Fruit fly (Drosophila melanogaster) whole organism, embryonic: ENCODE data around the gene CG15534.

Experiments
- Atf3 ChIP-seq: fragments of 200-800 bp; sonication (Bioruptor generic); optimal IDR thresholded peaks from 3 replicates; lab custom pipeline; 2016; ENCODE audit warnings: missing biosample characterization, missing genetic modification characterization
- B-H1 ChIP-seq: fragments of 200-800 bp; sonication (Bioruptor generic); IDR thresholded peaks from 3 replicates; pipeline ENCODE4 v1.3.6; 2022; ENCODE audit warnings: missing biosample characterization, missing genetic modification characterization
- Bgb ChIP-seq: fragments of 200-800 bp; sonication (Bioruptor generic); IDR thresholded peaks from 2 replicates; pipeline ENCODE4 v1.3.6; 2022; ENCODE audit warnings: missing biosample characterization, missing genetic modification characterization; ENCODE audit not compliant: partially characterized antibody
- CG10959 ChIP-seq: fragments of 200-800 bp; sonication (Bioruptor generic); IDR thresholded peaks from 2 replicates; pipeline ENCODE4 v1.3.6; 2022; ENCODE audit warnings: missing biosample characterization, missing genetic modification characterization
- CG11247 ChIP-seq: fragments of 200-800 bp; sonication (Bioruptor generic); IDR thresholded peaks from 2 replicates; pipeline ENCODE4 v1.3.6; 2022; ENCODE audit warnings: missing biosample characterization, missing genetic modification characterization
- CG11504 ChIP-seq: fragments of 200-800 bp; sonication (Bioruptor generic); optimal IDR thresholded peaks from 3 replicates; lab custom pipeline; 2019; ENCODE audit warnings: missing biosample characterization, mild to moderate bottlenecking, missing genetic modification characterization, moderate library complexity
- CG11723 ChIP-seq: fragments of 200-800 bp; sonication (Bioruptor generic); optimal IDR thresholded peaks from 2 replicates; lab custom pipeline; 2017; ENCODE audit warnings: missing biosample characterization, mild to moderate bottlenecking, missing genetic modification characterization
- CG12104 ChIP-seq: fragments of 200-800 bp; sonication (Bioruptor generic); optimal IDR thresholded peaks from 3 replicates; lab custom pipeline; 2016; ENCODE audit warnings: missing biosample characterization, missing genetic modification characterization
- CG12659 ChIP-seq: fragments of 200-800 bp; sonication (Bioruptor generic); optimal IDR thresholded peaks from 3 replicates; lab custom pipeline; 2017; ENCODE audit warnings: mild to moderate bottlenecking, missing biosample characterization, missing genetic modification reagents, missing genetic modification characterization
- CG12942 ChIP-seq: fragments of 200-800 bp; sonication (Bioruptor generic); optimal IDR thresholded peaks from 3 replicates; lab custom pipeline; 2016; ENCODE audit warnings: missing biosample characterization, missing genetic modification characterization
- CG13775 ChIP-seq: fragments of 200-800 bp; sonication (Bioruptor generic); optimal IDR thresholded peaks from 3 replicates; lab custom pipeline; 2017; ENCODE audit warnings: missing biosample characterization, mild to moderate bottlenecking, missing genetic modification characterization
- CG14050 ChIP-seq: fragments of 200-800 bp; sonication (Bioruptor generic); IDR thresholded peaks from 3 replicates; pipeline ENCODE4 v1.3.6; 2022; ENCODE audit warnings: missing biosample characterization, missing genetic modification characterization
- CG14860 ChIP-seq: fragments of 200-800 bp; sonication (Bioruptor generic); IDR thresholded peaks from 3 replicates; pipeline ENCODE4 v1.3.6; 2022; ENCODE audit warnings: missing biosample characterization, missing genetic modification characterization; ENCODE audit not compliant: partially characterized antibody
- CG15073 ChIP-seq: fragments of 200-800 bp; sonication (Bioruptor generic); optimal IDR thresholded peaks from 2 replicates; lab custom pipeline; 2016; ENCODE audit warnings: missing biosample characterization, missing genetic modification characterization
- CG17361 ChIP-seq: fragments of 200-800 bp; sonication (Bioruptor generic); IDR thresholded peaks from 3 replicates; pipeline ENCODE4 v1.3.6; 2022; ENCODE audit warnings: missing biosample characterization, missing genetic modification characterization
- CG1792 ChIP-seq: fragments of 200-800 bp; sonication (Bioruptor generic); optimal IDR thresholded peaks from 2 replicates; lab custom pipeline; 2016; ENCODE audit warnings: missing biosample characterization, missing genetic modification characterization
- CG18764 ChIP-seq: fragments of 200-800 bp; sonication (Bioruptor generic); optimal IDR thresholded peaks from 3 replicates; lab custom pipeline; 2016; ENCODE audit warnings: missing biosample characterization, missing genetic modification characterization
- CG32532 ChIP-seq: fragments of 200-800 bp; sonication (Bioruptor generic); IDR thresholded peaks from 2 replicates; pipeline ENCODE4 v1.3.6; 2022; ENCODE audit warnings: missing biosample characterization, missing genetic modification characterization
- CG34422 ChIP-seq: fragments of 200-800 bp; sonication (Bioruptor generic); IDR thresholded peaks from 3 replicates; pipeline ENCODE4 v1.3.6; 2022; ENCODE audit warnings: missing biosample characterization, missing genetic modification characterization
- CG4360 ChIP-seq: fragments of 200-800 bp; sonication (Bioruptor generic); IDR thresholded peaks from 2 replicates; pipeline ENCODE4 v1.3.6; 2022; ENCODE audit warnings: missing biosample characterization, missing genetic modification characterization
- CG5245 ChIP-seq: fragments of 200-800 bp; sonication (Bioruptor generic); optimal IDR thresholded peaks from 3 replicates; lab custom pipeline; 2016; ENCODE audit warnings: missing biosample characterization, missing genetic modification characterization
- CG6254 ChIP-seq: fragments of 200-800 bp; sonication (Bioruptor generic); optimal IDR thresholded peaks from 3 replicates; lab custom pipeline; 2017; ENCODE audit warnings: mild to moderate bottlenecking, missing biosample characterization, missing genetic modification reagents, missing genetic modification characterization
- CG7357 ChIP-seq: fragments of 200-800 bp; sonication (Bioruptor generic); IDR thresholded peaks from 3 replicates; pipeline ENCODE4 v1.3.6; 2022; ENCODE audit warnings: missing biosample characterization, missing genetic modification characterization
- CG7928 ChIP-seq: fragments of 200-800 bp; sonication (Bioruptor generic); optimal IDR thresholded peaks from 2 replicates; lab custom pipeline; 2017; ENCODE audit warnings: missing biosample characterization, mild to moderate bottlenecking, missing genetic modification characterization
- CG8944 ChIP-seq: fragments of 200-800 bp; sonication (Bioruptor generic); optimal IDR thresholded peaks from 3 replicates; lab custom pipeline; 2016; ENCODE audit warnings: missing biosample characterization, missing genetic modification characterization
- CG9876 ChIP-seq: fragments of 200-800 bp; sonication (Bioruptor generic); optimal IDR thresholded peaks from 2 replicates; lab custom pipeline; 2016; ENCODE audit warnings: missing biosample characterization, missing genetic modification characterization
- CTCF ChIP-seq: fragments of 200-800 bp; sonication (Bioruptor generic); optimal IDR thresholded peaks from 2 replicates; lab custom pipeline; 2017; ENCODE audit warnings: missing biosample characterization, mild to moderate bottlenecking, missing genetic modification characterization, moderate library complexity
- CoRest ChIP-seq: fragments of 200-800 bp; sonication (Bioruptor generic); optimal IDR thresholded peaks from 3 replicates; lab custom pipeline; 2018; ENCODE audit warnings: missing biosample characterization, mild to moderate bottlenecking, missing genetic modification characterization, moderate library complexity
- Dref ChIP-seq: fragments of 200-800 bp; sonication (Bioruptor generic); IDR thresholded peaks from 2 replicates; pipeline ENCODE4 v1.3.6; 2022; ENCODE audit warnings: missing biosample characterization, missing genetic modification characterization
- ERR ChIP-seq: fragments of 200-800 bp; sonication (Bioruptor generic); optimal IDR thresholded peaks from 2 replicates; lab custom pipeline; 2016; ENCODE audit warnings: missing biosample characterization, missing genetic modification characterization
- Eip74EF ChIP-seq, 2 experiments: fragments of 200-800 bp in 1 of 2; fragments of >200 bp in 1 of 2; sonication (Bioruptor generic) in 1 of 2; optimal IDR thresholded peaks; 2 replicates each; lab custom pipeline; 2017 to 2019; ENCODE audit warnings: missing biosample characterization in 2 of 2, missing genetic modification characterization in 2 of 2, mild to moderate bottlenecking in 1 of 2, moderate library complexity in 1 of 2
- Gug ChIP-seq: fragments of 200-800 bp; sonication (Bioruptor generic); IDR thresholded peaks from 4 replicates; pipeline ENCODE4 v1.3.6; 2022; ENCODE audit warnings: missing biosample characterization, missing genetic modification characterization
- Hr39 ChIP-seq: fragments of >200 bp; optimal IDR thresholded peaks from 2 replicates; lab custom pipeline; 2017
- MTF-1 ChIP-seq: fragments of 200-800 bp; sonication (Bioruptor generic); optimal IDR thresholded peaks from 2 replicates; lab custom pipeline; 2018; ENCODE audit warnings: missing biosample characterization, mild to moderate bottlenecking, missing genetic modification characterization, borderline replicate concordance
- Mad ChIP-seq: fragments of 200-800 bp; sonication (Bioruptor generic); optimal IDR thresholded peaks from 2 replicates; lab custom pipeline; 2016; ENCODE audit warnings: missing biosample characterization, missing genetic modification characterization
- NFAT ChIP-seq: fragments of 200-800 bp; sonication (Bioruptor generic); IDR thresholded peaks from 2 replicates; pipeline ENCODE4 v1.3.6; 2022; ENCODE audit warnings: missing biosample characterization, missing genetic modification characterization
- Ptx1 ChIP-seq: fragments of 200-800 bp; sonication (Bioruptor generic); IDR thresholded peaks from 2 replicates; pipeline ENCODE4 v1.3.6; 2022; ENCODE audit warnings: missing biosample characterization, missing genetic modification characterization
- Six4 ChIP-seq: fragments of 200-800 bp; sonication (Bioruptor generic); optimal IDR thresholded peaks from 2 replicates; lab custom pipeline; 2016; ENCODE audit warnings: missing biosample characterization, missing genetic modification characterization
- TFAM ChIP-seq: fragments of 200-800 bp; sonication (Bioruptor generic); optimal IDR thresholded peaks from 2 replicates; lab custom pipeline; 2017; ENCODE audit warnings: missing biosample characterization, missing genetic modification characterization, inconsistent platforms
- Xbp1 ChIP-seq: fragments of 200-800 bp; sonication (Bioruptor generic); optimal IDR thresholded peaks from 3 replicates; lab custom pipeline; 2016; ENCODE audit warnings: missing biosample characterization, mild to moderate bottlenecking, missing genetic modification characterization
- chm ChIP-seq: fragments of 200-800 bp; sonication (Bioruptor generic); IDR thresholded peaks from 2 replicates; pipeline ENCODE4 v1.3.6; 2022; ENCODE audit warnings: missing biosample characterization, missing genetic modification characterization
- ci ChIP-seq: fragments of 200-800 bp; sonication (Bioruptor generic); IDR thresholded peaks from 3 replicates; pipeline ENCODE4 v1.3.6; 2022; ENCODE audit warnings: missing biosample characterization, missing genetic modification characterization
- disco-r ChIP-seq: fragments of 200-800 bp; sonication (Bioruptor generic); optimal IDR thresholded peaks from 2 replicates; lab custom pipeline; 2016; ENCODE audit warnings: missing biosample characterization, missing genetic modification characterization
- emc ChIP-seq: fragments of 200-800 bp; sonication (Bioruptor generic); optimal IDR thresholded peaks from 2 replicates; lab custom pipeline; 2016; ENCODE audit warnings: missing biosample characterization, missing genetic modification characterization
- eve ChIP-seq, 2 experiments: fragments of >200 bp; optimal IDR thresholded peaks; 2 replicates each; lab custom pipeline; 2017; ENCODE audit warnings: missing biosample characterization in 2 of 2, missing genetic modification characterization in 2 of 2
- gcm ChIP-seq: fragments of 200-800 bp; sonication (Bioruptor generic); optimal IDR thresholded peaks from 2 replicates; lab custom pipeline; 2019; ENCODE audit warnings: missing biosample characterization, mild to moderate bottlenecking, missing genetic modification characterization, moderate library complexity
- gem ChIP-seq: fragments of 200-800 bp; sonication (Bioruptor generic); optimal IDR thresholded peaks from 2 replicates; lab custom pipeline; 2019; ENCODE audit warnings: missing biosample characterization, mild to moderate bottlenecking, missing genetic modification characterization, moderate library complexity
- lov ChIP-seq, 2 experiments: fragments of 200-800 bp in 1 of 2; fragments of >200 bp in 1 of 2; sonication (Bioruptor generic) in 1 of 2; IDR thresholded peaks in 1 of 2; optimal IDR thresholded peaks in 1 of 2; 2 replicates in 1 of 2; 3 replicates in 1 of 2; pipeline versions ENCODE4 v1.3.6 to Lab custom; 2017 to 2022; ENCODE audit warnings: missing biosample characterization in 1 of 2, missing genetic modification characterization in 1 of 2
- otp ChIP-seq: fragments of 200-800 bp; sonication (Bioruptor generic); IDR thresholded peaks from 3 replicates; pipeline ENCODE4, ENCODE4 v1.3.6; 2022; ENCODE audit warnings: missing biosample characterization, missing genetic modification characterization
- ranshi ChIP-seq: fragments of 200-800 bp; sonication (Bioruptor generic); IDR thresholded peaks from 2 replicates; pipeline ENCODE4 v1.3.6; 2022; ENCODE audit warnings: missing biosample characterization, missing genetic modification characterization
- sna ChIP-seq: fragments of 200-800 bp; sonication (Bioruptor generic); IDR thresholded peaks from 2 replicates; pipeline ENCODE4 v1.3.6; 2022; ENCODE audit warnings: missing biosample characterization, missing genetic modification characterization; ENCODE audit not compliant: partially characterized antibody

CG15534 gene

dm6 chr3R:30413795-30414194 lies 18.1 kb upstream of the CG15534 start (continued):
- TF ChIP-seq lov (optimal IDR thresholded peaks at IDR 0.05; lab: Kevin White, UChicago): no peak
- 0 out of 3 replicates have a peak, but pooled peaks have one; percentile 57 for TF ChIP-seq lov (GFP tag; IDR thresholded peaks at IDR 0.05; lab: Robert Waterston, UW)
- no peak for TF ChIP-seq disco-r
- peak; percentile 36 for TF ChIP-seq CoRest (tag; lab: Kevin White, UChicago)
- no peak for TF ChIP-seq Mad (GFP tag; lab: Kevin White, UChicago)
- peak; percentile 66 for TF ChIP-seq CG6254
- TF ChIP-seq ERR (GFP tag; lab: Kevin White, UChicago): no peak
- TF ChIP-seq ci (GFP tag; lab: Robert Waterston, UW): peak; percentile 88
- TF ChIP-seq CG7928 (GFP tag; lab: Kevin White, UChicago): no peak
- TF ChIP-seq CTCF: peak; percentile 2
- TF ChIP-seq Atf3: peak; percentile 37
- TF ChIP-seq Dref (GFP tag; lab: Robert Waterston, UW): no peak
- no peak for TF ChIP-seq emc
- TF ChIP-seq CG11504 (tag; lab: Kevin White, UChicago): peak; percentile 71
- TF ChIP-seq CG13775: no peak
- no peak for TF ChIP-seq CG9876 (GFP tag; lab: Kevin White, UChicago)
- TF ChIP-seq CG12942 (GFP tag; lab: Kevin White, UChicago): peak; percentile 28
- peak; percentile 8 for TF ChIP-seq CG1792 (GFP tag; lab: Kevin White, UChicago)
- TF ChIP-seq CG12104: peak; percentile 7
- peak; percentile 48 for TF ChIP-seq Xbp1 (GFP tag; lab: Kevin White, UChicago)
- TF ChIP-seq Six4 (GFP tag; lab: Kevin White, UChicago): peak; percentile 37
- peak; percentile 28; the same call in 1 of the 2 replicates for TF ChIP-seq CG11247
- peak; percentile 71; the same call in 2 of the 3 replicates for TF ChIP-seq otp (GFP tag; lab: Robert Waterston, UW)
- TF ChIP-seq CG7357 (GFP tag; lab: Robert Waterston, UW): peak; percentile 53; the same call in 1 of the 3 replicates
- 0 out of 4 replicates have a peak, but pooled peaks have one; percentile 1 for TF ChIP-seq Gug (GFP tag; lab: Robert Waterston, UW)
- TF ChIP-seq CG14050: no peak
- peak; percentile 44 for TF ChIP-seq CG5245 (GFP tag; lab: Kevin White, UChicago)
- TF ChIP-seq Bgb (GFP tag; lab: Robert Waterston, UW): no peak
- TF ChIP-seq eve (GFP tag; optimal IDR thresholded peaks at IDR 0.05; lab: Kevin White, UChicago): peak in 1 of 2 experiments; percentile 14
- 0 out of 2 replicates have a peak, but pooled peaks have one; percentile 19 for TF ChIP-seq CG4360 (GFP tag; lab: Robert Waterston, UW)
- TF ChIP-seq Hr39: no peak
- TF ChIP-seq CG18764 (GFP tag; lab: Kevin White, UChicago): peak; percentile 44
- 0 out of 2 replicates have a peak, but pooled peaks have one; percentile 29 for TF ChIP-seq NFAT
- peak; percentile 70 for TF ChIP-seq gem (tag; lab: Kevin White, UChicago)
- 0 out of 2 replicates have a peak, but pooled peaks have one; percentile 32 for TF ChIP-seq chm (GFP tag; lab: Robert Waterston, UW)
- no peak for TF ChIP-seq sna (GFP tag; lab: Robert Waterston, UW)
- TF ChIP-seq Eip74EF (GFP tag; optimal IDR thresholded peaks at IDR 0.05; lab: Kevin White, UChicago): peak in 1 of 2 experiments; percentile 29
- peak; percentile 20 for TF ChIP-seq CG12659 (GFP tag; lab: Kevin White, UChicago)
- TF ChIP-seq CG14860 (GFP tag; lab: Robert Waterston, UW): no peak
- TF ChIP-seq gcm (GFP tag; lab: Kevin White, UChicago): peak; percentile 32
- TF ChIP-seq Ptx1 (GFP tag; lab: Robert Waterston, UW): peak; percentile 59
- peak; percentile 39 for TF ChIP-seq CG8944
- TF ChIP-seq CG17361 (GFP tag; lab: Robert Waterston, UW): peak; percentile 50; the same call in 2 of the 3 replicates
- peak; percentile 42; the same call in 1 of the 2 replicates for TF ChIP-seq CG32532 (GFP tag; lab: Robert Waterston, UW)
- no peak for TF ChIP-seq TFAM (GFP tag; lab: Kevin White, UChicago)
- TF ChIP-seq CG10959 (GFP tag; lab: Robert Waterston, UW): peak; percentile 32; the same call in 1 of the 2 replicates
- TF ChIP-seq B-H1: peak; percentile 53; the same call in 2 of the 3 replicates
- TF ChIP-seq CG15073 (GFP tag; lab: Kevin White, UChicago): no peak
- TF ChIP-seq ranshi (GFP tag; lab: Robert Waterston, UW): peak; percentile 63; the same call in 1 of the 2 replicates
- TF ChIP-seq MTF-1 (GFP tag; lab: Kevin White, UChicago): no peak
- no peak for TF ChIP-seq CG11723 (GFP tag; lab: Kevin White, UChicago)
- TF ChIP-seq CG34422 (GFP tag; lab: Robert Waterston, UW): peak; percentile 55; the same call in 1 of the 3 replicates
